Worm (Caenorhabditis elegans): Measurements from ENCODE around the gene clec-38.

DNA sequence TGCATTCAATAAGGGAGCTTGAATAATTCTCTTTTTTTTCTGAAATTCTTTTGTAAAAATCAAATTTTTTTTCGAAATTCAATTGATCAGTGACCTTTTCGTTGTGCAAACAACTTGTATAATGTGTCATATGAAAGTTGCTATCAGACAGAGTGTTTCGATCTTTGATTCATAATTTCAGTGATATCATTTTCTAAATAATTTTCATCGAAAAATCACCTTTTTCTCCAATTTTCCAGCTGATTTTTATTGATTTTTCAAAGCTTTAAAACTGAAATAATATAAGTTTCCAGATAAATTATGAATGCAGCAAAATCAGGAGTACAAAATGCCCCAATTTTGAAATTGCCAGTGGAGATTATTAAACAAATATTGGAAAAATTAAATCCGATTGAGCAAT, 7.0 kb downstream of the clec-38 start, which contains the start of gene fbxa-127:
- TF ChIP-seq tbx-2 (tag; optimal IDR thresholded peaks at IDR 0.05) (no peak), nhr-12 (tag; optimal IDR thresholded peaks at IDR 0.05) (no peak), nhr-28 (tag; optimal IDR thresholded peaks at IDR 0.05) (no peak), elt-3 (tag; optimal IDR thresholded peaks at IDR 0.05) (no peak), nhr-237 (tag; optimal IDR thresholded peaks at IDR 0.05) (no peak), nhr-11 (tag; optimal IDR thresholded peaks at IDR 0.05) (no peak), skn-1 (tag; optimal IDR thresholded peaks at IDR 0.05) (no peak), unc-39 (tag; optimal IDR thresholded peaks at IDR 0.05) (no peak), unc-62 (GFP tag; optimal IDR thresholded peaks at IDR 0.05) (no peak), ztf-11 (tag; optimal IDR thresholded peaks at IDR 0.05) (no peak), snpc-4 (tag; optimal IDR thresholded peaks at IDR 0.05) (no peak), egl-27 (tag; optimal IDR thresholded peaks at IDR 0.05) (no peak)
